Worm (Caenorhabditis elegans): ENCODE data around the gene mrpl-44.

ce11 chrIII:9050600-9050999, 38.6 kb downstream of the mrpl-44 start, which contains the start of gene ikke-1:
- no peak for TF ChIP-seq ztf-11 (tag; optimal IDR thresholded peaks at IDR 0.05)
- no peak for TF ChIP-seq snpc-4 (tag; optimal IDR thresholded peaks at IDR 0.05)
- TF ChIP-seq vab-7 (GFP tag; IDR thresholded peaks at IDR 0.05) = no peak
- TF ChIP-seq mdl-1 (tag; optimal IDR thresholded peaks at IDR 0.05) = no peak
- no peak for TF ChIP-seq pqm-1 (tag; optimal IDR thresholded peaks at IDR 0.05)
- no peak for TF ChIP-seq pha-4 (GFP tag; IDR thresholded peaks at IDR 0.05)
- no peak for TF ChIP-seq pha-4 (tag; optimal IDR thresholded peaks at IDR 0.05)
- TF ChIP-seq unc-39 (tag; optimal IDR thresholded peaks at IDR 0.05) = no peak
- no peak for TF ChIP-seq dpl-1 (GFP tag; optimal IDR thresholded peaks at IDR 0.05)
- TF ChIP-seq lin-38 (GFP tag; IDR thresholded peaks at IDR 0.05) = no peak; the same call in 1 of the 2 replicates
- no peak for TF ChIP-seq zip-11 (GFP tag; IDR thresholded peaks at IDR 0.05)
- TF ChIP-seq fkh-10 (GFP tag; optimal IDR thresholded peaks at IDR 0.05) = no peak
